Worm (Caenorhabditis elegans) whole organism, late embryonic: ENCODE data around the gene K05F1.6.

Experiments
- ama-1 ChIP-seq: fragments of 150-350 bp; optimal IDR thresholded peaks from 2 replicates; lab custom pipeline; 2014
- ceh-18 ChIP-seq: sonication (generic microtip); optimal IDR thresholded peaks from 2 replicates; lab custom pipeline; 2016; ENCODE audit warnings: missing genetic modification characterization, missing compliant biosample characterization
- ceh-34 ChIP-seq: sonication (generic microtip); optimal IDR thresholded peaks from 2 replicates; lab custom pipeline; 2016; ENCODE audit warnings: mild to moderate bottlenecking, missing genetic modification characterization, missing compliant biosample characterization
- elt-2 ChIP-seq: sonication (generic microtip); optimal IDR thresholded peaks from 2 replicates; lab custom pipeline; 2016; ENCODE audit warnings: missing genetic modification reagents, missing genetic modification characterization, missing compliant biosample characterization
- madf-2 ChIP-seq: sonication (generic microtip); optimal IDR thresholded peaks from 2 replicates; lab custom pipeline; 2017; ENCODE audit warnings: missing genetic modification characterization, missing compliant biosample characterization
- nhr-11 ChIP-seq: fragments of 150-350 bp; optimal IDR thresholded peaks from 2 replicates; lab custom pipeline; 2014; ENCODE audit warnings: missing biosample characterization, missing genetic modification characterization
- pqm-1 ChIP-seq: sonication (generic microtip); optimal IDR thresholded peaks from 2 replicates; lab custom pipeline; 2016; ENCODE audit warnings: missing genetic modification characterization, missing compliant biosample characterization
- unc-42 ChIP-seq: sonication (generic microtip); optimal IDR thresholded peaks from 2 replicates; lab custom pipeline; 2016; ENCODE audit warnings: missing genotype, missing genetic modification characterization, missing compliant biosample characterization
- ztf-16 ChIP-seq: sonication (generic microtip); optimal IDR thresholded peaks from 2 replicates; lab custom pipeline; 2017; ENCODE audit warnings: missing genetic modification characterization, missing compliant biosample characterization

DNA sequence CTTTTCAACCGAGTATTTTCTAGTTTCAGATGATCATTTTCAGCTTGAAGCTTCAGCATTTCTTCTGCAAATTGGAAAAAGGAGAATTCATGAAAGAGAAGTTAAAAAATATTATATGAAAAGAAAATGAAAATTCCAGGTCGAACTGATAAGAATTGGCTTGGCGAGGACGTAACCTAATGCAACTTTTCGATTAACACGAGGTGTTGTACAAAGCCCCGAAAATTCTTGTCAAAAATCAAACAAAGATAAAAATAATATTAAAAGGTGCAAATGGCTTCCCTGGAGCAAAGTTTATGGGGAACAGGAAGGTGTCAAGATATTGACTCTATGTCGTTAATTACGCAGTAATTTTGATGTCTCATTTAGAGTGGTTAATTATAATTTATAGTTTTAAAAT lies 38.0 kb upstream of the K05F1.6 start:
- TF ChIP-seq ceh-18 (tag; lab: Kevin White, UChicago) (no peak), ceh-34 (tag; lab: Kevin White, UChicago) (no peak), unc-42 (no peak), ama-1 (no peak), elt-2 (tag; lab: Kevin White, UChicago) (no peak), nhr-11 (no peak), pqm-1 (no peak), madf-2 (tag; lab: Kevin White, UChicago) (no peak), ztf-16 (no peak)
